Fruit fly (Drosophila melanogaster) whole organism, pupa: ENCODE measurements around the gene Mgstl.

ENCODE experiments used
- CG10348 ChIP-seq: fragments of 200-800 bp; sonication (Bioruptor generic); IDR thresholded peaks from 2 replicates; pipeline ENCODE4 v1.3.6; 2022; ENCODE audit warnings: missing biosample characterization, missing genetic modification characterization
- CG14655 ChIP-seq: fragments of 200-800 bp; sonication (Bioruptor generic); optimal IDR thresholded peaks from 3 replicates; lab custom pipeline; 2017; ENCODE audit warnings: mild to moderate bottlenecking, missing biosample characterization, missing genetic modification reagents, missing genetic modification characterization
- CG15710 ChIP-seq: fragments of 200-800 bp; sonication (Bioruptor generic); optimal IDR thresholded peaks from 2 replicates; lab custom pipeline; 2018; ENCODE audit warnings: missing biosample characterization, mild to moderate bottlenecking, missing genetic modification characterization, moderate library complexity
- CG17806 ChIP-seq: fragments of 200-800 bp; sonication (Bioruptor generic); optimal IDR thresholded peaks from 2 replicates; lab custom pipeline; 2018; ENCODE audit warnings: missing biosample characterization, mild to moderate bottlenecking, missing genetic modification characterization, moderate library complexity
- CG4496 ChIP-seq: fragments of 200-800 bp; sonication (Bioruptor generic); IDR thresholded peaks from 3 replicates; pipeline ENCODE4 v1.3.6; 2022; ENCODE audit warnings: missing biosample characterization, missing genetic modification characterization
- CG8159 ChIP-seq: fragments of 200-800 bp; sonication (Bioruptor generic); optimal IDR thresholded peaks from 3 replicates; lab custom pipeline; 2018; ENCODE audit warnings: missing biosample characterization, mild to moderate bottlenecking, missing genetic modification characterization, moderate library complexity
- CG9948 ChIP-seq: fragments of 200-800 bp; sonication (Bioruptor generic); optimal IDR thresholded peaks from 2 replicates; lab custom pipeline; 2018; ENCODE audit warnings: missing biosample characterization, mild to moderate bottlenecking, missing genetic modification characterization, moderate library complexity
- EcR ChIP-seq: fragments of 200-800 bp; sonication (Bioruptor generic); optimal IDR thresholded peaks from 3 replicates; lab custom pipeline; 2019; ENCODE audit warnings: missing biosample characterization, missing genetic modification characterization, mild to moderate bottlenecking, moderate library complexity, missing genetic modification reagents
- Pif1B ChIP-seq: fragments of 200-800 bp; sonication (Bioruptor generic); optimal IDR thresholded peaks from 3 replicates; lab custom pipeline; 2016; ENCODE audit warnings: missing biosample characterization, missing genetic modification characterization
- Snoo ChIP-seq: fragments of 200-800 bp; sonication (Bioruptor generic); optimal IDR thresholded peaks from 3 replicates; lab custom pipeline; 2017; ENCODE audit warnings: missing biosample characterization, mild to moderate bottlenecking, missing genetic modification characterization, inconsistent platforms
- fd96Ca ChIP-seq: fragments of 200-800 bp; sonication (Bioruptor generic); IDR thresholded peaks from 3 replicates; pipeline ENCODE4 v1.3.6; 2022; ENCODE audit warnings: missing biosample characterization, missing genetic modification characterization

- no peak for TF ChIP-seq CG15710 (tag; lab: Kevin White, UChicago)
- no peak for TF ChIP-seq CG17806
- no peak for TF ChIP-seq CG4496
- TF ChIP-seq CG10348 (GFP tag; lab: Robert Waterston, UW), result no peak
- no peak for TF ChIP-seq Pif1B (GFP tag; lab: Kevin White, UChicago)
- TF ChIP-seq CG8159 (tag; lab: Kevin White, UChicago), result no peak
- no peak for TF ChIP-seq EcR
- no peak for TF ChIP-seq fd96Ca (GFP tag; lab: Robert Waterston, UW)
- TF ChIP-seq CG14655, result no peak
- TF ChIP-seq CG9948 (tag; lab: Kevin White, UChicago), result no peak
- no peak for TF ChIP-seq Snoo (tag; lab: Kevin White, UChicago)
Measured at dm6 chrX:21040505-21040904, 1.4 kb upstream of the Mgstl start, which contains the start of gene CG15449.
